Fruit fly (Drosophila melanogaster) whole organism, adult: Measurements from ENCODE around the gene Btnd.

Experiments
- CG14711 ChIP-seq: fragments of 200-800 bp; sonication (Bioruptor generic); optimal IDR thresholded peaks from 2 replicates; lab custom pipeline; 2018; ENCODE audit warnings: missing biosample characterization, mild to moderate bottlenecking, missing genetic modification characterization, moderate library complexity
- CG1620 ChIP-seq: fragments of 200-800 bp; sonication (Bioruptor generic); optimal IDR thresholded peaks from 2 replicates; lab custom pipeline; 2016; ENCODE audit warnings: missing biosample characterization, missing genetic modification characterization
- Clk ChIP-seq: fragments of 200-800 bp; sonication (Bioruptor generic); optimal IDR thresholded peaks from 2 replicates; lab custom pipeline; 2017; ENCODE audit warnings: missing biosample characterization, missing genetic modification characterization
- Mnt ChIP-seq: fragments of 200-800 bp; sonication (Bioruptor generic); optimal IDR thresholded peaks from 2 replicates; lab custom pipeline; 2016; ENCODE audit warnings: missing biosample characterization, mild to moderate bottlenecking, missing genetic modification characterization
- bab1 ChIP-seq: fragments of 200-800 bp; sonication (Bioruptor generic); optimal IDR thresholded peaks from 3 replicates; lab custom pipeline; 2019; ENCODE audit warnings: missing biosample characterization, mild to moderate bottlenecking, missing genetic modification characterization, moderate library complexity
- cic ChIP-seq: fragments of 200-800 bp; sonication (Bioruptor generic); optimal IDR thresholded peaks from 2 replicates; lab custom pipeline; 2017; ENCODE audit warnings: missing biosample characterization, mild to moderate bottlenecking, missing genetic modification characterization, moderate library complexity
- cnc ChIP-seq, 2 experiments: fragments of >200 bp; optimal IDR thresholded peaks; 2 replicates each; lab custom pipeline; 2017
- kay ChIP-seq: fragments of 200-800 bp; sonication (Bioruptor generic); peaks from one replicate; lab custom pipeline; 2016; ENCODE audit warnings: missing biosample characterization, missing genetic modification characterization, borderline replicate concordance
- ovo ChIP-seq: fragments of 200-800 bp; sonication (Bioruptor generic); optimal IDR thresholded peaks from 2 replicates; lab custom pipeline; 2016; ENCODE audit warnings: missing biosample characterization, missing genetic modification characterization
- pad ChIP-seq: fragments of 200-800 bp; sonication (Bioruptor generic); optimal IDR thresholded peaks from 3 replicates; lab custom pipeline; 2017; ENCODE audit warnings: missing biosample characterization, missing genetic modification characterization, mild to moderate bottlenecking, moderate library complexity, missing genetic modification reagents
- tj ChIP-seq: fragments of 200-800 bp; sonication (Bioruptor generic); optimal IDR thresholded peaks from 3 replicates; lab custom pipeline; 2017; ENCODE audit warnings: missing biosample characterization, mild to moderate bottlenecking, missing genetic modification characterization, moderate library complexity

- no peak for TF ChIP-seq pad (GFP tag; lab: Kevin White, UChicago)
- no peak for TF ChIP-seq ovo (GFP tag; lab: Kevin White, UChicago)
- no peak for TF ChIP-seq Clk (GFP tag; lab: Kevin White, UChicago)
- TF ChIP-seq CG14711 (tag; lab: Kevin White, UChicago), result no peak
- TF ChIP-seq cic, result no peak
- no peak for TF ChIP-seq CG1620
- TF ChIP-seq tj (GFP tag; lab: Kevin White, UChicago), result no peak
- TF ChIP-seq Mnt (GFP tag; lab: Kevin White, UChicago), result no peak
- no peak for TF ChIP-seq kay (GFP tag; lab: Kevin White, UChicago)
- TF ChIP-seq cnc (optimal IDR thresholded peaks at IDR 0.05; lab: Kevin White, UChicago), result no peak
- TF ChIP-seq bab1 (GFP tag; lab: Kevin White, UChicago), result no peak
Observed at dm6 chrX:6219227-6219626, at the start of gene Btnd.
